Worm (Caenorhabditis elegans) whole organism, L4/young adult: ENCODE results near the gene fbxa-208.

Source experiments
- W03F9.2 ChIP-seq: fragments of 150-350 bp; optimal IDR thresholded peaks from 2 replicates; lab custom pipeline; 2014; ENCODE audit warnings: missing biosample characterization, missing genetic modification characterization
- dao-5 ChIP-seq: sonication (generic microtip); optimal IDR thresholded peaks from 2 replicates; lab custom pipeline; 2016; ENCODE audit warnings: missing genotype, missing genetic modification characterization, moderate library complexity, missing compliant biosample characterization
- him-1 ChIP-seq: sonication (generic microtip); optimal IDR thresholded peaks from 2 replicates; lab custom pipeline; 2016; ENCODE audit warnings: missing genotype, missing genetic modification reagents, missing genetic modification characterization, missing compliant biosample characterization

DNA sequence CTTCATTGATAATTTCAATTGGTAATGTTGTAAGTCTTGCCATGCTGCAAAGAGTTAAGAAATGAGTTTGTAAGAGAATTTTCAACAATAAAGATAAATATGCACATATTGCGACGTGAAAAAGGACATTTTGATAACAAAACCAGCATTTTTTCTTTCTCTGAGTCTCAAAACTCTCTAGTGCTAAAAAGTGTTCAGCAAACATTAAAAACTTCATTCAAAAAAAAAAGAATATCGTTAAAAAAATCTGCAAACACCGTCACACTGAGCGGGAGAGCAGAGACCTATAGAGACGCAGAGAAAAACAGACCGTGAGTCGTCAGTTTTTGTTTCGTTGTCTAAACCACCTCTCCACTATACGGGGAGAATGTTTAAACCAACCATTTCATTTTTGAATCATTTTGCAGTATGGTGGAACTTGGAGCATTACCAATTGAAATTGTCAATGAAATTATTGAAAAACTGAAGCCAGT lies 7.5 kb upstream of the fbxa-208 start, which contains the start of the genes fbxa-76 and fbxa-77:
- TF ChIP-seq him-1 (tag; lab: Kevin White, UChicago), result no peak
- no peak for TF ChIP-seq dao-5 (tag; lab: Kevin White, UChicago)
- TF ChIP-seq W03F9.2 (tag; lab: Kevin White, UChicago), result no peak
